Fruit fly (Drosophila melanogaster): ENCODE results near the gene CG13930.
A peak's percentile ranks its signal among the peaks of the same experiment; 100 is the strongest.

CG13930 gene

dm6 chr3L:1675242-1675641, 2.7 kb upstream of the CG13930 start:
- TF ChIP-seq pad (GFP tag; optimal IDR thresholded peaks at IDR 0.05) (no peak), CG33017 (tag; optimal IDR thresholded peaks at IDR 0.05) (no peak)

dm6 chr3L:1674381-1674780, 1.9 kb upstream of the CG13930 start, which contains the start of gene CG7991:
Gene CG7991 (plus strand): TSS chr3L:1674709.
- TF ChIP-seq bab1 (GFP tag; optimal IDR thresholded peaks at IDR 0.05) = no peak
- TF ChIP-seq CG7101 (tag; optimal IDR thresholded peaks at IDR 0.05) = no peak
- no peak for TF ChIP-seq CG5204 (GFP tag; optimal IDR thresholded peaks at IDR 0.05)
- TF ChIP-seq CG14711 (tag; optimal IDR thresholded peaks at IDR 0.05) = no peak
- no peak for TF ChIP-seq Crg-1 (GFP tag; optimal IDR thresholded peaks at IDR 0.05)
- no peak for TF ChIP-seq pad (GFP tag; optimal IDR thresholded peaks at IDR 0.05)
- TF ChIP-seq kay (GFP tag; ENCODE audit: borderline replicate concordance) = no peak
- no peak for TF ChIP-seq tj (GFP tag; optimal IDR thresholded peaks at IDR 0.05)
- no peak for TF ChIP-seq cic (GFP tag; optimal IDR thresholded peaks at IDR 0.05)
- no peak for TF ChIP-seq Mnt (GFP tag; optimal IDR thresholded peaks at IDR 0.05)
- no peak for TF ChIP-seq CG12768 (GFP tag; optimal IDR thresholded peaks at IDR 0.05)
- TF ChIP-seq CG7045 (GFP tag; optimal IDR thresholded peaks at IDR 0.05) = no peak

- TF ChIP-seq toe (GFP tag; optimal IDR thresholded peaks at IDR 0.05) (no peak), Hr96 (GFP tag; optimal IDR thresholded peaks at IDR 0.05) (no peak)
Observed at dm6 chr3L:1670008-1670407, 2.5 kb downstream of the CG13930 start, which contains the start of gene RabX5. Gene RabX5 (minus strand): TSS chr3L:1670108.

- TF ChIP-seq CG1620 (GFP tag; optimal IDR thresholded peaks at IDR 0.05) (peak; percentile 97), ovo (GFP tag; optimal IDR thresholded peaks at IDR 0.05) (peak; percentile 97), Hr96 (GFP tag; optimal IDR thresholded peaks at IDR 0.05) (peak; percentile 95), kay (GFP tag; ENCODE audit: borderline replicate concordance) (no peak), CG14711 (tag; optimal IDR thresholded peaks at IDR 0.05) (peak; percentile 87), tj (GFP tag; optimal IDR thresholded peaks at IDR 0.05) (peak; percentile 77), CG11617 (GFP tag; optimal IDR thresholded peaks at IDR 0.05) (peak; percentile 95), pad (GFP tag; optimal IDR thresholded peaks at IDR 0.05) (peak; percentile 91), Crg-1 (GFP tag; optimal IDR thresholded peaks at IDR 0.05) (peak; percentile 95), Clk (GFP tag; optimal IDR thresholded peaks at IDR 0.05) (peak; percentile 94), bab1 (GFP tag; optimal IDR thresholded peaks at IDR 0.05) (peak; percentile 95), CG33017 (tag; optimal IDR thresholded peaks at IDR 0.05) (peak; percentile 77), CG12768 (GFP tag; optimal IDR thresholded peaks at IDR 0.05) (peak; percentile 90), CG7101 (tag; optimal IDR thresholded peaks at IDR 0.05) (peak; percentile 95), Mnt (GFP tag; optimal IDR thresholded peaks at IDR 0.05) (peak; percentile 97), CG7045 (GFP tag; optimal IDR thresholded peaks at IDR 0.05) (peak; percentile 96), cic (GFP tag; optimal IDR thresholded peaks at IDR 0.05) (peak; percentile 83), cnc (optimal IDR thresholded peaks at IDR 0.05) (no peak), CG5204 (GFP tag; optimal IDR thresholded peaks at IDR 0.05) (peak; percentile 77), toe (GFP tag; optimal IDR thresholded peaks at IDR 0.05) (peak; percentile 89)
Observed at dm6 chr3L:1668504-1668903, 4.0 kb downstream of the CG13930 start, which contains the start of gene RpL23A. Gene RpL23A (minus strand): TSS chr3L:1668654.

dm6 chr3L:1667423-1667822, 5.1 kb downstream of the CG13930 start:
- TF ChIP-seq kay (GFP tag; ENCODE audit: borderline replicate concordance) (no peak), CG33017 (tag; optimal IDR thresholded peaks at IDR 0.05) (no peak), Mnt (GFP tag; optimal IDR thresholded peaks at IDR 0.05) (no peak), Clk (GFP tag; optimal IDR thresholded peaks at IDR 0.05) (no peak), Crg-1 (GFP tag; optimal IDR thresholded peaks at IDR 0.05) (no peak), bab1 (GFP tag; optimal IDR thresholded peaks at IDR 0.05) (no peak), cic (GFP tag; optimal IDR thresholded peaks at IDR 0.05) (no peak), CG12768 (GFP tag; optimal IDR thresholded peaks at IDR 0.05) (no peak), CG11617 (GFP tag; optimal IDR thresholded peaks at IDR 0.05) (no peak), CG5204 (GFP tag; optimal IDR thresholded peaks at IDR 0.05) (no peak)

dm6 chr3L:1665544-1665943, 7.0 kb downstream of the CG13930 start:
- TF ChIP-seq pad (GFP tag; optimal IDR thresholded peaks at IDR 0.05) (no peak), Clk (GFP tag; optimal IDR thresholded peaks at IDR 0.05) (no peak), CG33017 (tag; optimal IDR thresholded peaks at IDR 0.05) (no peak), kay (GFP tag; ENCODE audit: borderline replicate concordance) (no peak), Crg-1 (GFP tag; optimal IDR thresholded peaks at IDR 0.05) (no peak), cic (GFP tag; optimal IDR thresholded peaks at IDR 0.05) (no peak), CG11617 (GFP tag; optimal IDR thresholded peaks at IDR 0.05) (no peak), CG7045 (GFP tag; optimal IDR thresholded peaks at IDR 0.05) (no peak), CG7101 (tag; optimal IDR thresholded peaks at IDR 0.05) (no peak), CG1620 (GFP tag; optimal IDR thresholded peaks at IDR 0.05) (no peak), ovo (GFP tag; optimal IDR thresholded peaks at IDR 0.05) (no peak), CG14711 (tag; optimal IDR thresholded peaks at IDR 0.05) (no peak), tj (GFP tag; optimal IDR thresholded peaks at IDR 0.05) (no peak), toe (GFP tag; optimal IDR thresholded peaks at IDR 0.05) (no peak), CG12768 (GFP tag; optimal IDR thresholded peaks at IDR 0.05) (no peak)

- TF ChIP-seq CG7045 (GFP tag; optimal IDR thresholded peaks at IDR 0.05) (no peak), CG1620 (GFP tag; optimal IDR thresholded peaks at IDR 0.05) (no peak), toe (GFP tag; optimal IDR thresholded peaks at IDR 0.05) (no peak), tj (GFP tag; optimal IDR thresholded peaks at IDR 0.05) (no peak), Mnt (GFP tag; optimal IDR thresholded peaks at IDR 0.05) (peak; percentile 44), CG14711 (tag; optimal IDR thresholded peaks at IDR 0.05) (peak; percentile 1), bab1 (GFP tag; optimal IDR thresholded peaks at IDR 0.05) (peak; percentile 45), CG12768 (GFP tag; optimal IDR thresholded peaks at IDR 0.05) (no peak)
Observed at dm6 chr3L:1664876-1665275, 7.7 kb downstream of the CG13930 start, which contains the start of the genes Srrm234 and CG7974. Gene Srrm234 (minus strand): TSS chr3L:1665064. Gene CG7974 (plus strand): TSS chr3L:1665138.
